Worm (Caenorhabditis elegans): ENCODE results near the gene ZK896.4.
A peak's percentile ranks its signal among the peaks of the same experiment; 100 is the strongest.

Gene ZK896.4

ce11 chrIV:12849030-12849560 lies 34.0 kb downstream of the ZK896.4 start, which contains the start of gene srf-3 (continued):
- TF ChIP-seq hlh-30 (tag; optimal IDR thresholded peaks at IDR 0.05; ENCODE audit: insufficient read depth) (no peak), zfp-3 (GFP tag; conservative IDR thresholded peaks at IDR 0.05) (no peak), lin-1 (GFP tag; IDR thresholded peaks at IDR 0.05) (no peak), nhr-6 (tag; optimal IDR thresholded peaks at IDR 0.05) (no peak), zip-2 (tag; optimal IDR thresholded peaks at IDR 0.05) (no peak), jun-1 (tag; optimal IDR thresholded peaks at IDR 0.05) (no peak), ceh-82 (tag; optimal IDR thresholded peaks at IDR 0.05) (no peak)

ce11 chrIV:12845596-12845995 lies 37.5 kb downstream of the ZK896.4 start, which contains the start of gene txt-19:
TSS of gene txt-19 (plus strand) at chrIV:12845899.
- TF ChIP-seq F49E8.2 (tag; optimal IDR thresholded peaks at IDR 0.05; ENCODE audit: borderline replicate concordance) (no peak), rbr-2 (tag; optimal IDR thresholded peaks at IDR 0.05) (peak; percentile 21), mxl-2 (GFP tag; conservative IDR thresholded peaks at IDR 0.05) (no peak), set-16 (GFP tag; IDR thresholded peaks at IDR 0.05) (peak; percentile 71), hlh-11 (tag; optimal IDR thresholded peaks at IDR 0.05) (peak; percentile 16), sdz-12 (GFP tag; optimal IDR thresholded peaks at IDR 0.05) (peak; percentile 5), aha-1 (tag) (peak; percentile 28)

- no peak for TF ChIP-seq lin-1 (GFP tag; IDR thresholded peaks at IDR 0.05)
- no peak for TF ChIP-seq ceh-20 (GFP tag; IDR thresholded peaks at IDR 0.05)
- no peak for TF ChIP-seq nhr-102 (tag; optimal IDR thresholded peaks at IDR 0.05)
Observed at ce11 chrIV:12842895-12843294, 40.2 kb downstream of the ZK896.4 start.

- TF ChIP-seq Y75B8A.6 (GFP tag; IDR thresholded peaks at IDR 0.05) (no peak), unc-62 (GFP tag; optimal IDR thresholded peaks at IDR 0.05 in 1 of 2) (peak in 1 of 2 experiments; percentile 67), unc-62 (tag; optimal IDR thresholded peaks at IDR 0.05) (no peak), duxl-1 (tag; optimal IDR thresholded peaks at IDR 0.05; ENCODE audit: poor library complexity) (no peak), nhr-41 (GFP tag; IDR thresholded peaks at IDR 0.05) (no peak), dmd-6 (GFP tag; IDR thresholded peaks at IDR 0.05) (peak; percentile 98), egl-43 (GFP tag; IDR thresholded peaks at IDR 0.05) (no peak), ceh-44 (GFP tag; IDR thresholded peaks at IDR 0.05) (no peak), lin-1 (GFP tag; IDR thresholded peaks at IDR 0.05) (peak; percentile 94), mep-1 (tag; optimal IDR thresholded peaks at IDR 0.05) (peak; percentile 57), tag-97 (GFP tag; IDR thresholded peaks at IDR 0.05) (no peak), hlh-30 (tag; optimal IDR thresholded peaks at IDR 0.05; ENCODE audit: insufficient read depth) (peak; percentile 32), nhr-28 (tag; optimal IDR thresholded peaks at IDR 0.05) (peak; percentile 90), pha-4 (GFP tag; IDR thresholded peaks at IDR 0.05) (no peak), pha-4 (tag; optimal IDR thresholded peaks at IDR 0.05) (peak; percentile 63), dmd-9 (GFP tag; IDR thresholded peaks at IDR 0.05) (no peak), fos-1 (tag; optimal IDR thresholded peaks at IDR 0.05) (peak; percentile 17), pqm-1 (tag; optimal IDR thresholded peaks at IDR 0.05) (peak; percentile 71), dve-1 (tag; optimal IDR thresholded peaks at IDR 0.05; ENCODE audit: insufficient read depth) (peak; percentile 99), saeg-2 (GFP tag; IDR thresholded peaks at IDR 0.05) (peak; percentile 70; the same call in 1 of the 2 replicates), D1046.2 (GFP tag; IDR thresholded peaks at IDR 0.05) (no peak), ZK337.2 (GFP tag; IDR thresholded peaks at IDR 0.05) (no peak), F49E8.2 (tag; optimal IDR thresholded peaks at IDR 0.05; ENCODE audit: borderline replicate concordance) (no peak), Y48G9A.11 (GFP tag; IDR thresholded peaks at IDR 0.05) (no peak), ctbp-1 (GFP tag; IDR thresholded peaks at IDR 0.05) (no peak), aha-1 (tag) (no peak), jun-1 (tag; optimal IDR thresholded peaks at IDR 0.05) (no peak), lsy-2 (tag; optimal IDR thresholded peaks at IDR 0.05) (peak in 1 of 2 experiments; percentile 42), nhr-102 (tag; optimal IDR thresholded peaks at IDR 0.05) (peak; percentile 91), mdl-1 (tag; optimal IDR thresholded peaks at IDR 0.05) (peak in 1 of 2 experiments; percentile 69), daf-16 (GFP tag; optimal IDR thresholded peaks at IDR 0.05) (peak in 1 of 2 experiments; percentile 57), daf-16 (tag; optimal IDR thresholded peaks at IDR 0.05) (peak; percentile 98), lin-38 (GFP tag; IDR thresholded peaks at IDR 0.05) (no peak), T20F7.1 (GFP tag; optimal IDR thresholded peaks at IDR 0.05) (peak; percentile 52), vab-7 (GFP tag; IDR thresholded peaks at IDR 0.05) (no peak)
Observed at ce11 chrIV:12842121-12842520, 41.0 kb downstream of the ZK896.4 start.
